Worm (Caenorhabditis elegans) whole organism, late embryonic: ENCODE data around the gene amt-4.

Experiments
- K02D7.2 ChIP-seq: sonication (generic microtip); optimal IDR thresholded peaks from 2 replicates; lab custom pipeline; 2017; ENCODE audit warnings: mild to moderate bottlenecking, missing genetic modification characterization, missing compliant biosample characterization
- K09A11.1 ChIP-seq: sonication (generic microtip); optimal IDR thresholded peaks from 2 replicates; lab custom pipeline; 2017; ENCODE audit warnings: antibody characterized with exemption, mild to moderate bottlenecking, missing genetic modification characterization, missing compliant biosample characterization; ENCODE audit not compliant: insufficient read depth
- T23F11.4 ChIP-seq: fragments of 200-800 bp; sonication (Bioruptor generic); optimal IDR thresholded peaks from 2 replicates; lab custom pipeline; 2018; ENCODE audit warnings: mild to moderate bottlenecking, missing genetic modification characterization, missing compliant biosample characterization
- Y22D7AL.16 ChIP-seq: sonication (generic microtip); optimal IDR thresholded peaks from 2 replicates; lab custom pipeline; 2016; ENCODE audit warnings: missing genetic modification characterization, missing compliant biosample characterization
- ahr-1 ChIP-seq: sonication (generic microtip); optimal IDR thresholded peaks from 2 replicates; lab custom pipeline; 2016; ENCODE audit warnings: missing genetic modification characterization, missing compliant biosample characterization
- ceh-19 ChIP-seq: fragments of 200-800 bp; sonication (Bioruptor generic); optimal IDR thresholded peaks from 2 replicates; lab custom pipeline; 2018; ENCODE audit warnings: mild to moderate bottlenecking, missing genetic modification characterization, missing compliant biosample characterization
- ceh-31 ChIP-seq: sonication (generic microtip); optimal IDR thresholded peaks from 2 replicates; lab custom pipeline; 2016; ENCODE audit warnings: missing genetic modification characterization, missing compliant biosample characterization
- ceh-45 ChIP-seq: fragments of 200-800 bp; sonication (Bioruptor generic); IDR thresholded peaks from 2 replicates; pipeline ENCODE4 v1.3.6; 2022; ENCODE audit warnings: missing genetic modification reagents, missing genetic modification characterization, missing compliant biosample characterization
- ceh-48 ChIP-seq: sonication (generic microtip); optimal IDR thresholded peaks from 2 replicates; lab custom pipeline; 2016; ENCODE audit warnings: missing genetic modification characterization, inconsistent platforms, missing compliant biosample characterization
- ceh-6 ChIP-seq: fragments of 200-800 bp; sonication (Bioruptor generic); optimal IDR thresholded peaks from 2 replicates; lab custom pipeline; 2018; ENCODE audit warnings: mild to moderate bottlenecking, missing genetic modification characterization, missing compliant biosample characterization
- ceh-9 ChIP-seq: sonication (generic microtip); optimal IDR thresholded peaks from 2 replicates; lab custom pipeline; 2016; ENCODE audit warnings: mild to moderate bottlenecking, missing genetic modification characterization, inconsistent platforms, missing compliant biosample characterization
- che-1 ChIP-seq: sonication (generic microtip); optimal IDR thresholded peaks from 2 replicates; lab custom pipeline; 2016; ENCODE audit warnings: mild to moderate bottlenecking, missing genetic modification characterization, missing compliant biosample characterization
- dmd-4 ChIP-seq: sonication (generic microtip); optimal IDR thresholded peaks from 2 replicates; lab custom pipeline; 2016; ENCODE audit warnings: borderline replicate concordance, missing genetic modification characterization, missing compliant biosample characterization
- elt-4 ChIP-seq: sonication (generic microtip); optimal IDR thresholded peaks from 2 replicates; lab custom pipeline; 2016; ENCODE audit warnings: missing genetic modification characterization, missing compliant biosample characterization
- ets-4 ChIP-seq: sonication (generic microtip); optimal IDR thresholded peaks from 2 replicates; lab custom pipeline; 2016; ENCODE audit warnings: missing genetic modification characterization, missing compliant biosample characterization
- eyg-1 ChIP-seq: sonication (generic microtip); optimal IDR thresholded peaks from 2 replicates; lab custom pipeline; 2016; ENCODE audit warnings: missing genotype, missing genetic modification characterization, missing compliant biosample characterization
- gmeb-2 ChIP-seq: sonication (generic microtip); optimal IDR thresholded peaks from 2 replicates; lab custom pipeline; 2016; ENCODE audit warnings: missing genetic modification characterization, inconsistent platforms, missing compliant biosample characterization
- hlh-13 ChIP-seq: fragments of 200-800 bp; sonication (Bioruptor generic); optimal IDR thresholded peaks from 2 replicates; lab custom pipeline; 2018; ENCODE audit warnings: mild to moderate bottlenecking, missing genetic modification characterization, missing compliant biosample characterization
- hlh-30 ChIP-seq: sonication (generic microtip); optimal IDR thresholded peaks from 2 replicates; lab custom pipeline; 2017; ENCODE audit warnings: antibody characterized with exemption, missing genetic modification characterization, missing compliant biosample characterization; ENCODE audit not compliant: insufficient read depth
- hlh-6 ChIP-seq: sonication (generic microtip); optimal IDR thresholded peaks from 2 replicates; lab custom pipeline; 2016; ENCODE audit warnings: missing genotype, missing genetic modification characterization, missing compliant biosample characterization
- lim-6 ChIP-seq: sonication (generic microtip); optimal IDR thresholded peaks from 2 replicates; lab custom pipeline; 2016; ENCODE audit warnings: missing genetic modification characterization, missing compliant biosample characterization
- lin-11 ChIP-seq: fragments of 200-800 bp; sonication (Bioruptor generic); optimal IDR thresholded peaks from 2 replicates; lab custom pipeline; 2018; ENCODE audit warnings: mild to moderate bottlenecking, missing genetic modification characterization, missing compliant biosample characterization
- madf-2 ChIP-seq: sonication (generic microtip); optimal IDR thresholded peaks from 2 replicates; lab custom pipeline; 2017; ENCODE audit warnings: missing genetic modification characterization, missing compliant biosample characterization
- nfya-1 ChIP-seq: sonication (generic microtip); optimal IDR thresholded peaks from 2 replicates; lab custom pipeline; 2017; ENCODE audit warnings: missing genetic modification characterization, mild to moderate bottlenecking, missing compliant biosample characterization, antibody characterized with exemption, moderate library complexity
- nhr-11 ChIP-seq: fragments of 150-350 bp; optimal IDR thresholded peaks from 2 replicates; lab custom pipeline; 2014; ENCODE audit warnings: missing biosample characterization, missing genetic modification characterization
- nhr-232 ChIP-seq: sonication (generic microtip); optimal IDR thresholded peaks from 2 replicates; lab custom pipeline; 2016; ENCODE audit warnings: missing genetic modification characterization, missing compliant biosample characterization
- npax-4 ChIP-seq: sonication (generic microtip); optimal IDR thresholded peaks from 2 replicates; lab custom pipeline; 2016; ENCODE audit warnings: missing genetic modification characterization, missing compliant biosample characterization
- pat-9 ChIP-seq: fragments of 200-800 bp; sonication (Bioruptor generic); optimal IDR thresholded peaks from 2 replicates; lab custom pipeline; 2018; ENCODE audit warnings: mild to moderate bottlenecking, missing genetic modification characterization, moderate library complexity, missing compliant biosample characterization
- pax-1 ChIP-seq: fragments of 150-350 bp; optimal IDR thresholded peaks from 2 replicates; lab custom pipeline; 2014; ENCODE audit warnings: missing biosample characterization, missing genetic modification characterization
- pros-1 ChIP-seq: fragments of 150-350 bp; optimal IDR thresholded peaks from 2 replicates; lab custom pipeline; 2014; ENCODE audit warnings: missing biosample characterization, missing genetic modification reagents, missing genetic modification characterization
- rnt-1 ChIP-seq: sonication (generic microtip); optimal IDR thresholded peaks from 2 replicates; lab custom pipeline; 2016; ENCODE audit warnings: missing genetic modification characterization, missing compliant biosample characterization
- sox-2 ChIP-seq: fragments of 200-800 bp; sonication (Bioruptor generic); IDR thresholded peaks from 2 replicates; pipeline ENCODE4 v1.3.6; 2022; ENCODE audit warnings: missing genetic modification reagents, missing genetic modification characterization, missing compliant biosample characterization
- sox-4 ChIP-seq: sonication (generic microtip); optimal IDR thresholded peaks from 2 replicates; lab custom pipeline; 2017; ENCODE audit warnings: mild to moderate bottlenecking, missing genetic modification characterization, inconsistent platforms, missing compliant biosample characterization
- tbx-7 ChIP-seq: sonication (generic microtip); optimal IDR thresholded peaks from 2 replicates; lab custom pipeline; 2016; ENCODE audit warnings: missing genotype, missing genetic modification characterization, missing compliant biosample characterization
- unc-42 ChIP-seq: sonication (generic microtip); optimal IDR thresholded peaks from 2 replicates; lab custom pipeline; 2016; ENCODE audit warnings: missing genotype, missing genetic modification characterization, missing compliant biosample characterization
- ztf-16 ChIP-seq: sonication (generic microtip); optimal IDR thresholded peaks from 2 replicates; lab custom pipeline; 2017; ENCODE audit warnings: missing genetic modification characterization, missing compliant biosample characterization

Gene amt-4

ce11 chrX:4571137-4571536 lies 6.0 kb downstream of the amt-4 start, which contains the start of gene amt-1:
Gene amt-1 (plus strand): TSS chrX:4571437.
- TF ChIP-seq Y22D7AL.16 (no peak), hlh-30 (tag; lab: Kevin White, UChicago) (no peak), ahr-1 (tag; lab: Kevin White, UChicago) (no peak)

ce11 chrX:4574873-4575272 lies 9.8 kb downstream of the amt-4 start:
- TF ChIP-seq hlh-30 (tag; lab: Kevin White, UChicago) (no peak), unc-42 (tag; lab: Kevin White, UChicago) (peak; percentile 61), gmeb-2 (no peak), K02D7.2 (tag; lab: Kevin White, UChicago) (no peak), hlh-6 (tag; lab: Kevin White, UChicago) (no peak)

- TF ChIP-seq rnt-1 (tag; lab: Kevin White, UChicago) (no peak), ceh-9 (no peak), sox-2 (GFP tag; lab: Robert Waterston, UW) (0 out of 2 replicates have a peak, but pooled peaks have one; percentile 11), tbx-7 (tag; lab: Kevin White, UChicago) (no peak), ceh-48 (tag; lab: Kevin White, UChicago) (peak; percentile 88), hlh-30 (tag; lab: Kevin White, UChicago) (peak; percentile 19), ceh-31 (peak; percentile 71), nhr-11 (tag; lab: Kevin White, UChicago) (no peak), ceh-19 (GFP tag; lab: Kevin White, UChicago) (peak; percentile 20), madf-2 (no peak), nfya-1 (tag; lab: Kevin White, UChicago) (peak; percentile 43), unc-42 (tag; lab: Kevin White, UChicago) (peak; percentile 22)
Observed at ce11 chrX:4576272-4576671, 11.2 kb downstream of the amt-4 start.

- TF ChIP-seq ztf-16 (tag; lab: Kevin White, UChicago) (no peak), dmd-4 (no peak), madf-2 (no peak), ceh-45 (GFP tag; lab: Robert Waterston, UW) (no peak), pax-1 (tag; lab: Kevin White, UChicago) (no peak), nhr-232 (no peak), nfya-1 (tag; lab: Kevin White, UChicago) (no peak), pat-9 (tag; lab: Kevin White, UChicago) (no peak), elt-4 (tag; lab: Kevin White, UChicago) (no peak), ets-4 (tag; lab: Kevin White, UChicago) (no peak), sox-4 (no peak), ceh-31 (no peak), tbx-7 (tag; lab: Kevin White, UChicago) (no peak), ceh-6 (GFP tag; lab: Kevin White, UChicago) (no peak), lim-6 (tag; lab: Kevin White, UChicago) (no peak), pros-1 (tag; lab: Kevin White, UChicago) (no peak)
Observed at ce11 chrX:4577941-4578340, 12.8 kb downstream of the amt-4 start, which contains the start of gene C05E11.3. Gene C05E11.3 (plus strand): TSS chrX:4578241.

- TF ChIP-seq ceh-9 (no peak), hlh-13 (GFP tag; lab: Kevin White, UChicago) (no peak), Y22D7AL.16 (no peak), ceh-31 (no peak), eyg-1 (tag; lab: Kevin White, UChicago) (no peak), che-1 (no peak), K02D7.2 (tag; lab: Kevin White, UChicago) (no peak)
Observed at ce11 chrX:4578581-4578980, 13.5 kb downstream of the amt-4 start.

ce11 chrX:4585579-4585978 lies 20.5 kb downstream of the amt-4 start, which contains the start of gene C05E11.7:
Gene C05E11.7 (minus strand): TSS chrX:4585679.
- TF ChIP-seq K02D7.2 (tag; lab: Kevin White, UChicago) (no peak), lin-11 (no peak), nhr-11 (tag; lab: Kevin White, UChicago) (no peak), ets-4 (tag; lab: Kevin White, UChicago) (no peak), madf-2 (no peak), T23F11.4 (GFP tag; lab: Kevin White, UChicago) (no peak), K09A11.1 (tag; lab: Kevin White, UChicago) (no peak), nfya-1 (tag; lab: Kevin White, UChicago) (no peak), sox-2 (GFP tag; lab: Robert Waterston, UW) (no peak), npax-4 (tag; lab: Kevin White, UChicago) (no peak)
